Worm (Caenorhabditis elegans) whole organism, young adult: ENCODE data around the gene irld-51.

ENCODE experiments used
- B0261.1 ChIP-seq: sonication (generic microtip); optimal IDR thresholded peaks from 2 replicates; lab custom pipeline; 2016; ENCODE audit warnings: mild to moderate bottlenecking, missing genetic modification characterization, moderate library complexity, missing compliant biosample characterization
- C17E4.6 ChIP-seq: fragments of 200-800 bp; sonication (Bioruptor generic); IDR thresholded peaks from 2 replicates; pipeline ENCODE4 v1.3.6; 2022; ENCODE audit warnings: missing genetic modification reagents, missing genetic modification characterization, missing compliant biosample characterization
- dpl-1 ChIP-seq: fragments of 150-350 bp; optimal IDR thresholded peaks from 2 replicates; lab custom pipeline; 2014; ENCODE audit warnings: missing biosample characterization, missing genetic modification reagents, missing genetic modification characterization
- ets-4 ChIP-seq: fragments of 200-800 bp; sonication (Bioruptor generic); optimal IDR thresholded peaks from 2 replicates; lab custom pipeline; 2018; ENCODE audit warnings: mild to moderate bottlenecking, missing genetic modification characterization, missing compliant biosample characterization
- lin-35 ChIP-seq, 3 experiments: fragments of 150-350 bp in 2 of 3; sonication (generic microtip) in 1 of 3; optimal IDR thresholded peaks; 2 replicates each; lab custom pipeline; 2014 to 2018; ENCODE audit warnings: missing biosample characterization in 3 of 3, missing genetic modification characterization in 3 of 3, missing genetic modification reagents in 3 of 3
- lin-54 ChIP-seq: fragments of 200-800 bp; sonication (Bioruptor generic); optimal IDR thresholded peaks from 2 replicates; lab custom pipeline; 2018; ENCODE audit warnings: mild to moderate bottlenecking, missing genetic modification characterization, missing compliant biosample characterization
- mes-4 ChIP-seq: sonication (generic microtip); optimal IDR thresholded peaks from 2 replicates; lab custom pipeline; 2016; ENCODE audit warnings: missing genotype, missing genetic modification characterization, missing compliant biosample characterization
- nfyb-1 ChIP-seq: fragments of 200-800 bp; sonication (Bioruptor generic); IDR thresholded peaks from 2 replicates; pipeline ENCODE4 v1.3.6; 2022; ENCODE audit warnings: missing genetic modification reagents, missing genetic modification characterization, missing compliant biosample characterization
- pha-4 ChIP-seq: fragments of 150-350 bp; sonication (generic microtip); optimal IDR thresholded peaks from 2 replicates; lab custom pipeline; 2014; ENCODE audit warnings: missing biosample characterization, missing genetic modification reagents, missing genetic modification characterization
- snpc-4 ChIP-seq, 5 experiments: fragments of 150-350 bp in 1 of 5; sonication (generic microtip) in 4 of 5; optimal IDR thresholded peaks; 2 replicates each; lab custom pipeline; 2014 to 2018; ENCODE audit warnings: missing genetic modification characterization in 5 of 5, missing biosample characterization in 3 of 5, antibody characterized with exemption in 2 of 5, mild to moderate bottlenecking in 2 of 5, missing compliant biosample characterization in 2 of 5, missing genotype in 2 of 5, moderate library complexity in 2 of 5, missing genetic modification reagents in 1 of 5
- tbp1 ChIP-seq: fragments of 200-800 bp; sonication (Bioruptor generic); optimal IDR thresholded peaks from 2 replicates; lab custom pipeline; 2018; ENCODE audit warnings: mild to moderate bottlenecking, missing genetic modification characterization, missing compliant biosample characterization
- tbx-9 ChIP-seq: sonication (generic microtip); optimal IDR thresholded peaks from 2 replicates; lab custom pipeline; 2016; ENCODE audit warnings: borderline replicate concordance, missing genetic modification characterization, inconsistent platforms, missing compliant biosample characterization
- tlf-1 ChIP-seq: fragments of 200-800 bp; sonication (Bioruptor generic); optimal IDR thresholded peaks from 2 replicates; lab custom pipeline; 2018; ENCODE audit warnings: mild to moderate bottlenecking, missing genetic modification characterization, missing compliant biosample characterization
- unc-62 ChIP-seq: fragments of 150-350 bp; optimal IDR thresholded peaks from 2 replicates; lab custom pipeline; 2014; ENCODE audit warnings: missing biosample characterization, missing genetic modification reagents, missing genetic modification characterization

DNA sequence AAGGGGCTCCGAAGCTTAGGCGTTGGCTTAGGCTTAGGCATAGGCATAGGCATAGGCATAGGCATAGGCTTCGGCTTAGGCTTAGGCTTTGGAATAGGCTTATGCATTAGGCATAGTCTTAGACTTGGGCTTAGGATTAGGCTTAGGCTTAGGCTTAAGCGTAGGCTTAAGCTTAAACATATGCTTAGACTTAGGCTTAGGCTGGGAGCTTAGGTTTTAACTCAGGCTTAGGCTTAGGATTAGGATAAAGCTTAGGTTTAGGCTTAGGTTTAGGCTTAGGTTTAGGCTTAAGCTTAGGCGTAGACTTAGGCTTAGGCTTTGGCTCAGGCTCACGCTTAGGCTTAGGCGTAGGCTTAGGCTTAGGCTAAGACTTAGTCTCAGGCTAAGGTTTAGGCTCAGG lies 37.6 kb upstream of the irld-51 start:
- no peak for TF ChIP-seq tbx-9 (tag; lab: Kevin White, UChicago)
- TF ChIP-seq mes-4 (tag; lab: Kevin White, UChicago): no peak
- TF ChIP-seq unc-62 (GFP tag; lab: Kevin White, UChicago): no peak
- TF ChIP-seq pha-4 (tag; lab: Kevin White, UChicago): no peak
- no peak for TF ChIP-seq tbp1 (GFP tag; lab: Kevin White, UChicago)
- TF ChIP-seq C17E4.6: no peak
- no peak for TF ChIP-seq lin-54 (GFP tag; lab: Kevin White, UChicago)
- no peak for TF ChIP-seq tlf-1 (GFP tag; lab: Kevin White, UChicago)
- TF ChIP-seq snpc-4 (GFP tag; optimal IDR thresholded peaks at IDR 0.05; lab: Kevin White, UChicago): no peak
- TF ChIP-seq snpc-4 (tag; optimal IDR thresholded peaks at IDR 0.05; lab: Kevin White, UChicago): no peak
- TF ChIP-seq lin-35 (GFP tag; optimal IDR thresholded peaks at IDR 0.05; lab: Kevin White, UChicago): no peak
- no peak for TF ChIP-seq B0261.1 (tag; lab: Kevin White, UChicago)
- TF ChIP-seq ets-4: no peak
- TF ChIP-seq dpl-1 (GFP tag; lab: Kevin White, UChicago): no peak
- no peak for TF ChIP-seq nfyb-1
